Worm (Caenorhabditis elegans) whole organism, L4/young adult: ENCODE data around the gene srxa-4.

Experiments used
- W03F9.2 ChIP-seq: fragments of 150-350 bp; optimal IDR thresholded peaks from 2 replicates; lab custom pipeline; 2014; ENCODE audit warnings: missing biosample characterization, missing genetic modification characterization
- dao-5 ChIP-seq: sonication (generic microtip); optimal IDR thresholded peaks from 2 replicates; lab custom pipeline; 2016; ENCODE audit warnings: missing genotype, missing genetic modification characterization, moderate library complexity, missing compliant biosample characterization
- him-1 ChIP-seq: sonication (generic microtip); optimal IDR thresholded peaks from 2 replicates; lab custom pipeline; 2016; ENCODE audit warnings: missing genotype, missing genetic modification reagents, missing genetic modification characterization, missing compliant biosample characterization

srxa-4 gene

DNA sequence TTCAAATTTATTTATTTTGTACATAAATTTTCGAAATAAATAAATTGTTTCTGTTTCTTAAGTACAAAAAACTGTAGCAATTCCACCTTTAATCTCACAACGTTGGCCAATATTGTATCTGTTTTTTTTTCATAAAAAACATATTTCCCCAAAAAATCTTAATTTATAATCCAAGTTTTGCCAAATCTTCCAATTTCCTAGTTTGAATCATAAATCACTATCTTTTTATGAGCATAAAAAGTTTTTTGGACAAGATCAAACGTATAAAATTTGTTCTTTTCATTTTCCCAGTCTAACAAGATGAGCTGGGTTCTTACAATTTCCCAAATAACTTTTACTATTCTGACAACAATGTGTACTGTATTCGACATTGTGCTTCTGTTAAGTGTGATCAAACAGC, at the start of gene srxa-4:
srxa-4 (plus strand) TSS at position 301 of the 400 bp plus-strand sequence.
- TF ChIP-seq dao-5 (tag; lab: Kevin White, UChicago) (no peak), W03F9.2 (tag; lab: Kevin White, UChicago) (no peak), him-1 (tag; lab: Kevin White, UChicago) (no peak)

DNA sequence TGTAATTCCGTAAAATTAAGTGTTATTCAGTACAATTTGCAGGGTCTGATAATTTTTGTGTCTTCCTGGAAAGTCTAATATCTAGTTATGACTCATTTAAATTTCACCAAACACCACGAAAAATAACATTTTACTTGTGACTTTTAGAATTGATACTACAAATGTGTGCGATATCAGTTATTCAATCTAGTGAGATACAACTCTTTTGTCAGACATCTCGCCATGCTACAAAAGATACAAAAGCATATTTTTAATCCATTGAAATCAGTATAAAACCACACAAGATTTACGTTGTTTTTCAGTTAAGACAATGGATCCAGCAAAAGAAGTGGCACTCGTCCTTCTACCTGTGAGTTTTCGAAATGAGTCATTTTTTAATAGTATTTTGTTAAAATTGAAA, 46.2 kb upstream of the srxa-4 start, which contains the start of gene srx-56:
srx-56 (plus strand) TSS at position 301 of the 400 bp plus-strand sequence.
- TF ChIP-seq dao-5 (tag; lab: Kevin White, UChicago) (no peak), him-1 (tag; lab: Kevin White, UChicago) (no peak), W03F9.2 (tag; lab: Kevin White, UChicago) (no peak)

DNA sequence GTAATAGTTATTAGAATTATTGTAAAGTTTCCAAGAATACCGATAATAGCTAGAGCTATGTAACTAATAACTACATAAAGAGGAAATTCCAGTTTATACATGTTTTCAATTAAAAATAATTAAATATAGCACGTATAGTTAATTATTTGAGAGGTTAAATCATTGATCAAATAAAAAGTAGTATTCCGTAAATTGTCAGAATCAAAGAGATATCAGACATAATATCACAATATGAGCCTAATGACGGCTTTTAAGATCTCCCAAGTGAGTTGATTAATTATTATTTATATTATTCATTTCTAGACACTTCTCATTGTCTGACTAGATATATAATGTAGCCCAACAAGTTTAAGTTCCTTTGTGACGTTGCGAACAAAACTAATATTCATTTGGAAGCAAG, 40.9 kb upstream of the srxa-4 start, which contains the start of gene srsx-24:
srsx-24 (minus strand) TSS at position 101 of the 400 bp plus-strand sequence.
- TF ChIP-seq dao-5 (tag; lab: Kevin White, UChicago) (no peak), him-1 (tag; lab: Kevin White, UChicago) (no peak), W03F9.2 (tag; lab: Kevin White, UChicago) (no peak)

ce11 chrV:7381008-7381407, 39.3 kb upstream of the srxa-4 start, which contains the start of gene C03G6.17:
Gene C03G6.17, minus strand, starts transcription at chrV:7381108.
- TF ChIP-seq him-1 (tag; lab: Kevin White, UChicago): no peak
- no peak for TF ChIP-seq dao-5 (tag; lab: Kevin White, UChicago)
- no peak for TF ChIP-seq W03F9.2 (tag; lab: Kevin White, UChicago)

- TF ChIP-seq him-1 (tag; lab: Kevin White, UChicago) (no peak), dao-5 (tag; lab: Kevin White, UChicago) (no peak), W03F9.2 (tag; lab: Kevin White, UChicago) (no peak)
Observed at ce11 chrV:7386052-7386573, 34.1 kb upstream of the srxa-4 start, which contains the start of gene srp-6. Gene srp-6, minus strand, starts transcription at chrV:7386102.

ce11 chrV:7387755-7388154, 32.5 kb upstream of the srxa-4 start, which contains the start of gene C02H6.3:
Gene C02H6.3, minus strand, starts transcription at chrV:7387855.
- TF ChIP-seq him-1 (tag; lab: Kevin White, UChicago) (no peak), dao-5 (tag; lab: Kevin White, UChicago) (no peak), W03F9.2 (tag; lab: Kevin White, UChicago) (no peak)

DNA sequence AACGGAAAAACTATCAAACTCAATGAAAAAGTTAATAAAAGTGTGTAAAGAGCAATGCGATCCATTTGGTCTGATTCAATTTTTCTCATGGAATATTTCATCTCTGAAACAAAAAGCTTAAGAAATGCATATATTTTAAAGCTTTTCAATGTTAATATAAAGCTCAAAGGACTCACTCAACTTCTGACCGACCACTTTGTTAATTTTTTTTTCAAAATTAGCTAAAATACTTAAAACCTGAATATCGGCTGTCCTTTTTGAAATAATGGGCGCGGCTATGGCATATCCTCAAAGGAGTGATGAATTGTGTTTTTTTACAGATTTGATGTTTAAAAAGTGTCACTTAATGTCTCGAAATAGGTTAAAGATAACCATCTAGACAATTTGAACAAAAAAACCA, 30.5 kb upstream of the srxa-4 start, which contains the start of gene C02H6.1:
C02H6.1 (minus strand) TSS at position 101 of the 400 bp plus-strand sequence.
- no peak for TF ChIP-seq W03F9.2 (tag; lab: Kevin White, UChicago)
- no peak for TF ChIP-seq him-1 (tag; lab: Kevin White, UChicago)
- no peak for TF ChIP-seq dao-5 (tag; lab: Kevin White, UChicago)

- TF ChIP-seq W03F9.2 (tag; lab: Kevin White, UChicago) (no peak), dao-5 (tag; lab: Kevin White, UChicago) (no peak), him-1 (tag; lab: Kevin White, UChicago) (no peak)
Observed at ce11 chrV:7391933-7392332, 28.3 kb upstream of the srxa-4 start, which contains the start of gene fbxa-105. Gene fbxa-105, minus strand, starts transcription at chrV:7392029.

ce11 chrV:7395359-7395758, 24.9 kb upstream of the srxa-4 start, which contains the start of gene srx-9:
Gene srx-9, minus strand, starts transcription at chrV:7395459.
- TF ChIP-seq him-1 (tag; lab: Kevin White, UChicago): no peak
- no peak for TF ChIP-seq W03F9.2 (tag; lab: Kevin White, UChicago)
- TF ChIP-seq dao-5 (tag; lab: Kevin White, UChicago): no peak

ce11 chrV:7399202-7399601, 21.1 kb upstream of the srxa-4 start, which contains the start of gene gst-41:
Gene gst-41, minus strand, starts transcription at chrV:7399302.
- no peak for TF ChIP-seq dao-5 (tag; lab: Kevin White, UChicago)
- no peak for TF ChIP-seq W03F9.2 (tag; lab: Kevin White, UChicago)

ce11 chrV:7400095-7400494, 20.2 kb upstream of the srxa-4 start, which contains the start of gene cnc-9:
Gene cnc-9, minus strand, starts transcription at chrV:7400195.
- no peak for TF ChIP-seq dao-5 (tag; lab: Kevin White, UChicago)
- TF ChIP-seq him-1 (tag; lab: Kevin White, UChicago): no peak
- TF ChIP-seq W03F9.2 (tag; lab: Kevin White, UChicago): no peak

ce11 chrV:7400588-7400987, 19.7 kb upstream of the srxa-4 start, which contains the start of gene srx-60:
Gene srx-60, plus strand, starts transcription at chrV:7400888.
- no peak for TF ChIP-seq him-1 (tag; lab: Kevin White, UChicago)

DNA sequence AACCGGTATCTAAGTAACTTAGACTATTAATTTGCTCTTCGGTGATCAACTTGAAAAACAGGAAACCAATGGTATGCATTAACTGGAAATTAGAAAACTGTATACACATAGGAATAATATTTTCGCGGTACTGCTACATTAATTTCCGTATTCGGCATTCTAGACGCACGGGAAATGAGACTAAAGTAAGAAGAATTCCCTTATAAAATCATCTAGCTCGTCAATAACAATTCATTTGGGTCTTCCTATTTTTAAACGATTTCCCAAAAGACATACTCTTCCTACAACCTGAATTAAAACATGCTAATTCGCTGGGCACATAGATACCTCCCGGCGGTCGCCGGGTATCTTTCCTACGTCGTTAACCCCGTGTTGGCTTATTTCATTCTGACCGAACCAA, 17.9 kb upstream of the srxa-4 start, which contains the start of gene srj-13:
srj-13 (plus strand) TSS at position 301 of the 400 bp plus-strand sequence.
- TF ChIP-seq dao-5 (tag; lab: Kevin White, UChicago): no peak
- no peak for TF ChIP-seq him-1 (tag; lab: Kevin White, UChicago)
- no peak for TF ChIP-seq W03F9.2 (tag; lab: Kevin White, UChicago)

- TF ChIP-seq him-1 (tag; lab: Kevin White, UChicago) (no peak), dao-5 (tag; lab: Kevin White, UChicago) (no peak), W03F9.2 (tag; lab: Kevin White, UChicago) (no peak)
Observed at ce11 chrV:7403501-7403900, 16.8 kb upstream of the srxa-4 start.
